Worm (Caenorhabditis elegans) whole organism, L4 larva: ENCODE measurements around the gene Y48A6C.4.

Experiments used
- nhr-41 ChIP-seq: fragments of 200-800 bp; sonication (Bioruptor generic); IDR thresholded peaks from 2 replicates; pipeline ENCODE4 v1.3.6; 2022; ENCODE audit warnings: missing genetic modification reagents, missing genetic modification characterization, missing compliant biosample characterization
- unc-39 ChIP-seq: sonication (generic microtip); optimal IDR thresholded peaks from 2 replicates; lab custom pipeline; 2017; ENCODE audit warnings: missing biosample characterization, missing genetic modification characterization
- unc-62 ChIP-seq, 3 experiments: fragments of 150-350 bp in 1 of 3; sonication (generic microtip); optimal IDR thresholded peaks in 2 of 3; peaks in 1 of 3; 1 replicate in 1 of 3; 2 replicates in 2 of 3; lab custom pipeline; 2014 to 2017; ENCODE audit warnings: missing biosample characterization in 3 of 3, missing genetic modification characterization in 3 of 3, missing genetic modification reagents in 3 of 3, missing genotype in 1 of 3

- no peak for TF ChIP-seq unc-62 (GFP tag; optimal IDR thresholded peaks at IDR 0.05 in 1 of 2; lab: Kevin White, UChicago)
- TF ChIP-seq unc-62 (tag; optimal IDR thresholded peaks at IDR 0.05; lab: Kevin White, UChicago): no peak
- no peak for TF ChIP-seq nhr-41 (GFP tag; lab: Robert Waterston, UW)
- no peak for TF ChIP-seq unc-39 (tag; lab: Kevin White, UChicago)
These were observed 52.7 kb downstream of the Y48A6C.4 start for ce11 chrIII:11172232-11172713.
